Worm (Caenorhabditis elegans) whole organism, L1 larva: ENCODE data around the gene Y39B6A.34.

Experiments used
- C16A3.4 ChIP-seq: fragments of 150-350 bp; optimal IDR thresholded peaks from 2 replicates; lab custom pipeline; 2014; ENCODE audit warnings: missing biosample characterization, missing genetic modification characterization
- C34B4.2 ChIP-seq: sonication (generic microtip); optimal IDR thresholded peaks from 2 replicates; lab custom pipeline; 2017; ENCODE audit warnings: mild to moderate bottlenecking, missing genetic modification characterization, missing compliant biosample characterization
- F16B12.6 ChIP-seq: fragments of 150-350 bp; optimal IDR thresholded peaks from 2 replicates; lab custom pipeline; 2014; ENCODE audit warnings: missing biosample characterization, missing genetic modification characterization
- Y116A8C.19 ChIP-seq: sonication (generic microtip); optimal IDR thresholded peaks from 2 replicates; lab custom pipeline; 2016; ENCODE audit warnings: missing compliant biosample characterization, missing genetic modification characterization, borderline replicate concordance
- ama-1 ChIP-seq: fragments of 150-350 bp; optimal IDR thresholded peaks from 2 replicates; lab custom pipeline; 2014
- ceh-63 ChIP-seq: fragments of 200-800 bp; sonication (Bioruptor generic); optimal IDR thresholded peaks from 2 replicates; lab custom pipeline; 2018; ENCODE audit warnings: mild to moderate bottlenecking, missing genetic modification characterization, missing compliant biosample characterization
- ceh-8 ChIP-seq: fragments of 200-800 bp; sonication (Bioruptor generic); optimal IDR thresholded peaks from 2 replicates; lab custom pipeline; 2018; ENCODE audit warnings: mild to moderate bottlenecking, missing genetic modification characterization, moderate library complexity, missing compliant biosample characterization
- ceh-90 ChIP-seq: sonication (generic microtip); optimal IDR thresholded peaks from 2 replicates; lab custom pipeline; 2016; ENCODE audit warnings: missing genetic modification characterization, missing compliant biosample characterization
- ces-1 ChIP-seq: fragments of 150-350 bp; optimal IDR thresholded peaks from 2 replicates; lab custom pipeline; 2014; ENCODE audit warnings: missing biosample characterization, missing genetic modification reagents, missing genetic modification characterization
- dpl-1 ChIP-seq, 3 experiments: fragments of 150-350 bp in 2 of 3; sonication (generic microtip) in 1 of 3; optimal IDR thresholded peaks; 2 replicates each; lab custom pipeline; 2014 to 2017; ENCODE audit warnings: missing biosample characterization in 3 of 3, missing genetic modification characterization in 3 of 3, missing genetic modification reagents in 3 of 3
- dsc-1 ChIP-seq: sonication (generic microtip); optimal IDR thresholded peaks from 2 replicates; lab custom pipeline; 2016; ENCODE audit warnings: mild to moderate bottlenecking, missing genetic modification characterization, missing compliant biosample characterization
- efl-1 ChIP-seq, 4 experiments: fragments of 150-350 bp; optimal IDR thresholded peaks in 3 of 4; peaks in 1 of 4; 1 replicate in 1 of 4; 2 replicates in 3 of 4; lab custom pipeline; 2014; ENCODE audit warnings: missing biosample characterization in 2 of 4, missing genetic modification characterization in 2 of 4, missing genetic modification reagents in 2 of 4
- efl-3 ChIP-seq: fragments of 200-800 bp; sonication (Bioruptor generic); optimal IDR thresholded peaks from 2 replicates; lab custom pipeline; 2018; ENCODE audit warnings: mild to moderate bottlenecking, missing genetic modification characterization, missing compliant biosample characterization
- egl-13 ChIP-seq: sonication (generic microtip); optimal IDR thresholded peaks from 2 replicates; lab custom pipeline; 2016; ENCODE audit warnings: missing genotype, missing genetic modification reagents, missing genetic modification characterization, missing compliant biosample characterization
- egl-27 ChIP-seq, 2 experiments: fragments of 150-350 bp in 1 of 2; sonication (generic microtip); optimal IDR thresholded peaks; 3 replicates each; lab custom pipeline; 2017 to 2018; ENCODE audit warnings: missing biosample characterization in 2 of 2, missing genetic modification characterization in 2 of 2, missing genetic modification reagents in 2 of 2
- ets-5 ChIP-seq: fragments of 200-800 bp; sonication (Bioruptor generic); IDR thresholded peaks from 2 replicates; pipeline ENCODE4 v1.3.6; 2022; ENCODE audit warnings: missing genetic modification characterization, missing compliant biosample characterization
- fkh-4 ChIP-seq: sonication (generic microtip); optimal IDR thresholded peaks from 2 replicates; lab custom pipeline; 2016; ENCODE audit warnings: missing compliant biosample characterization, missing genetic modification characterization, borderline replicate concordance
- fos-1 ChIP-seq: fragments of 150-350 bp; optimal IDR thresholded peaks from 2 replicates; lab custom pipeline; 2014; ENCODE audit warnings: missing biosample characterization, missing genetic modification characterization
- irx-1 ChIP-seq: sonication (generic microtip); optimal IDR thresholded peaks from 2 replicates; lab custom pipeline; 2016; ENCODE audit warnings: missing genetic modification characterization, missing compliant biosample characterization
- isw-1 ChIP-seq: fragments of 200-800 bp; sonication (Bioruptor generic); IDR thresholded peaks from 2 replicates; pipeline ENCODE4 v1.3.6; 2022; ENCODE audit warnings: missing genetic modification characterization, missing compliant biosample characterization
- lin-39 ChIP-seq: fragments of 150-350 bp; optimal IDR thresholded peaks from 2 replicates; lab custom pipeline; 2014; ENCODE audit warnings: missing biosample characterization, missing genetic modification reagents, missing genetic modification characterization
- lir-3 ChIP-seq: sonication (generic microtip); optimal IDR thresholded peaks from 2 replicates; lab custom pipeline; 2016; ENCODE audit warnings: mild to moderate bottlenecking, missing genetic modification characterization, moderate library complexity, missing compliant biosample characterization; ENCODE audit not compliant: poor library complexity
- lsy-2 ChIP-seq, 2 experiments: fragments of 150-350 bp; optimal IDR thresholded peaks; 2 replicates each; lab custom pipeline; 2014; ENCODE audit warnings: missing biosample characterization in 2 of 2, missing genetic modification characterization in 2 of 2
- mef-2 ChIP-seq: fragments of 150-350 bp; optimal IDR thresholded peaks from 2 replicates; lab custom pipeline; 2014; ENCODE audit warnings: missing biosample characterization, missing genetic modification characterization
- nhr-11 ChIP-seq: fragments of 150-350 bp; optimal IDR thresholded peaks from 2 replicates; lab custom pipeline; 2014; ENCODE audit warnings: missing biosample characterization, missing genetic modification characterization
- nhr-12 ChIP-seq: sonication (generic microtip); optimal IDR thresholded peaks from 2 replicates; lab custom pipeline; 2017; ENCODE audit warnings: missing biosample characterization, missing genetic modification characterization
- nhr-19 ChIP-seq: fragments of 200-800 bp; sonication (Bioruptor generic); conservative IDR thresholded peaks from 2 replicates; pipeline ENCODE4 v1.3.6; 2022; ENCODE audit warnings: missing genetic modification characterization, missing compliant biosample characterization
- nhr-20 ChIP-seq: sonication (generic microtip); optimal IDR thresholded peaks from 2 replicates; lab custom pipeline; 2016; ENCODE audit warnings: mild to moderate bottlenecking, missing genetic modification characterization, missing compliant biosample characterization
- nhr-237 ChIP-seq: fragments of 150-350 bp; optimal IDR thresholded peaks from 2 replicates; lab custom pipeline; 2014; ENCODE audit warnings: missing biosample characterization, missing genetic modification characterization
- nhr-47 ChIP-seq: sonication (generic microtip); optimal IDR thresholded peaks from 2 replicates; lab custom pipeline; 2016; ENCODE audit warnings: mild to moderate bottlenecking, missing genetic modification characterization, moderate library complexity, missing compliant biosample characterization
- nhr-76 ChIP-seq: sonication (generic microtip); optimal IDR thresholded peaks from 2 replicates; lab custom pipeline; 2017; ENCODE audit warnings: missing biosample characterization, missing genetic modification characterization
- nhr-77 ChIP-seq: fragments of 150-350 bp; optimal IDR thresholded peaks from 2 replicates; lab custom pipeline; 2014; ENCODE audit warnings: missing biosample characterization, missing genetic modification characterization
- nhr-84 ChIP-seq: sonication (generic microtip); optimal IDR thresholded peaks from 2 replicates; lab custom pipeline; 2017; ENCODE audit warnings: missing biosample characterization, missing genetic modification characterization
- nhr-85 ChIP-seq: sonication (generic microtip); peaks from one replicate; lab custom pipeline; 2016; ENCODE audit warnings: missing genetic modification characterization, inconsistent platforms, missing compliant biosample characterization
- pag-3 ChIP-seq: sonication (generic microtip); optimal IDR thresholded peaks from 2 replicates; lab custom pipeline; 2017; ENCODE audit warnings: missing genetic modification characterization, mild to moderate bottlenecking, missing compliant biosample characterization, antibody characterized with exemption, borderline replicate concordance; ENCODE audit not compliant: insufficient read depth
- pax-3 ChIP-seq: fragments of 200-800 bp; sonication (Bioruptor generic); optimal IDR thresholded peaks from 2 replicates; lab custom pipeline; 2018; ENCODE audit warnings: mild to moderate bottlenecking, missing genetic modification characterization, moderate library complexity, missing compliant biosample characterization
- rnt-1 ChIP-seq: sonication (generic microtip); optimal IDR thresholded peaks from 2 replicates; lab custom pipeline; 2016; ENCODE audit warnings: mild to moderate bottlenecking, missing genetic modification characterization, moderate library complexity, missing compliant biosample characterization
- snpc-4 ChIP-seq: fragments of 150-350 bp; optimal IDR thresholded peaks from 2 replicates; lab custom pipeline; 2014; ENCODE audit warnings: missing biosample characterization, missing genetic modification characterization
- snu-23 ChIP-seq: sonication (generic microtip); optimal IDR thresholded peaks from 2 replicates; lab custom pipeline; 2016; ENCODE audit warnings: missing genetic modification characterization, missing compliant biosample characterization
- sox-4 ChIP-seq: sonication (generic microtip); optimal IDR thresholded peaks from 2 replicates; lab custom pipeline; 2016; ENCODE audit warnings: missing genetic modification characterization, missing compliant biosample characterization
- swsn-7 ChIP-seq: sonication (generic microtip); optimal IDR thresholded peaks from 2 replicates; lab custom pipeline; 2016; ENCODE audit warnings: missing genetic modification characterization, missing compliant biosample characterization
- tbx-2 ChIP-seq: sonication (generic microtip); optimal IDR thresholded peaks from 2 replicates; lab custom pipeline; 2016; ENCODE audit warnings: missing genetic modification characterization, missing compliant biosample characterization
- tlp-1 ChIP-seq: fragments of 150-350 bp; optimal IDR thresholded peaks from 2 replicates; lab custom pipeline; 2014; ENCODE audit warnings: missing biosample characterization, missing genetic modification characterization
- unc-30 ChIP-seq: sonication (generic microtip); optimal IDR thresholded peaks from 2 replicates; lab custom pipeline; 2017; ENCODE audit warnings: missing biosample characterization, missing genetic modification characterization
- unc-62 ChIP-seq: fragments of 150-350 bp; optimal IDR thresholded peaks from 2 replicates; lab custom pipeline; 2014; ENCODE audit warnings: missing biosample characterization, missing genetic modification reagents, missing genetic modification characterization
- unc-86 ChIP-seq: sonication (generic microtip); optimal IDR thresholded peaks from 2 replicates; lab custom pipeline; 2016; ENCODE audit warnings: missing genetic modification characterization, missing compliant biosample characterization
- unc-98 ChIP-seq: fragments of 200-800 bp; sonication (Bioruptor generic); IDR thresholded peaks from 2 replicates; pipeline ENCODE4 v1.3.6; 2022; ENCODE audit warnings: missing genetic modification characterization, missing compliant biosample characterization
- zag-1 ChIP-seq: fragments of 150-350 bp; optimal IDR thresholded peaks from 2 replicates; lab custom pipeline; 2014; ENCODE audit warnings: missing biosample characterization, missing genetic modification characterization
- zip-4 ChIP-seq: fragments of 200-800 bp; sonication (Bioruptor generic); optimal IDR thresholded peaks from 2 replicates; lab custom pipeline; 2018; ENCODE audit warnings: mild to moderate bottlenecking, missing genetic modification characterization, moderate library complexity, missing compliant biosample characterization

Y39B6A.34 gene

DNA sequence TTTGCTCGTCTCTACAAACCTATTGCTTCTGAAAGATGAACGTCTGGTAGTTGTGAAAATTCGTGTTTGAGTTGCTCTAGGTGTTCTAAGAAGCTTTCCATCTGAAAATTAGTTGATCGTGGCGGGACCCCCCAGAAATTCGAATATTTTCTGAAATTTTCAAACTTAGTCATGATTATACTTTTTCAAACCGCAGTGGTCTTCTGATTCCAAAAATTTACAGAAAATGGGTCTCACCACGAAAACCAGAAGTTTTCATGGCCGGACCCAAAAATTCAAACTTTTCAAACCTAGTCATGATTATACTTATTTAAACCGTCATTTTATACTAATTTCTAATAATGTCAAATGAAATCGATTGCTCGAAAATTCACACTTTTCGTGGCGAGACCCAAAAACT is 40.7 kb upstream of the Y39B6A.34 start, which contains the start of gene ztf-20:
Gene ztf-20, minus strand, starts transcription at position 101 of the 400 bp plus-strand sequence.
- TF ChIP-seq ceh-8 (GFP tag; lab: Kevin White, UChicago) (no peak), efl-1 (optimal IDR thresholded peaks at IDR 0.05; lab: Kevin White, UChicago) (no peak), efl-1 (GFP tag; optimal IDR thresholded peaks at IDR 0.05 in 1 of 2; lab: Kevin White, UChicago) (no peak), irx-1 (tag; lab: Kevin White, UChicago) (no peak), F16B12.6 (no peak), efl-3 (GFP tag; lab: Kevin White, UChicago) (no peak)

ce11 chrV:18967479-18968056 is 33.2 kb upstream of the Y39B6A.34 start, which contains the start of gene Y39B6A.43:
Gene Y39B6A.43 (minus strand): TSS chrV:18967829.
- TF ChIP-seq ces-1 (GFP tag; lab: Kevin White, UChicago) (no peak), nhr-12 (no peak), dsc-1 (tag; lab: Kevin White, UChicago) (peak; percentile 90), fos-1 (peak; percentile 91), lin-39 (tag; lab: Kevin White, UChicago) (peak; percentile 84), lir-3 (peak; percentile 85), unc-98 (GFP tag; lab: Robert Waterston, UW) (peak; percentile 78), nhr-76 (tag; lab: Kevin White, UChicago) (peak; percentile 3), snu-23 (GFP tag; lab: Kevin White, UChicago) (peak; percentile 95), isw-1 (peak; percentile 95), unc-86 (tag; lab: Kevin White, UChicago) (peak; percentile 96), snpc-4 (tag; lab: Kevin White, UChicago) (peak; percentile 85), unc-30 (tag; lab: Kevin White, UChicago) (no peak), swsn-7 (tag; lab: Kevin White, UChicago) (peak; percentile 96), ama-1 (lab: Kevin White, UChicago) (peak; percentile 17), rnt-1 (tag; lab: Kevin White, UChicago) (peak; percentile 98), nhr-84 (tag; lab: Kevin White, UChicago) (no peak), fkh-4 (tag; lab: Kevin White, UChicago) (peak; percentile 75), ceh-90 (tag; lab: Kevin White, UChicago) (peak; percentile 63), nhr-20 (tag; lab: Kevin White, UChicago) (peak; percentile 95), ets-5 (GFP tag; lab: Robert Waterston, UW) (no peak), F16B12.6 (peak; percentile 63), tbx-2 (peak; percentile 95), egl-13 (tag; lab: Kevin White, UChicago) (peak; percentile 89), irx-1 (tag; lab: Kevin White, UChicago) (peak; percentile 89), dpl-1 (GFP tag; optimal IDR thresholded peaks at IDR 0.05; lab: Kevin White, UChicago) (peak; percentile 98 to 99 (median 98)), zag-1 (tag; lab: Kevin White, UChicago) (peak; percentile 58), sox-4 (tag; lab: Kevin White, UChicago) (peak; percentile 66), nhr-85 (tag; lab: Kevin White, UChicago) (peak; percentile 97), nhr-11 (tag; lab: Kevin White, UChicago) (peak; percentile 87), egl-27 (tag; optimal IDR thresholded peaks at IDR 0.05; lab: Kevin White, UChicago) (peak; percentile 57 to 80), nhr-237 (tag; lab: Kevin White, UChicago) (peak; percentile 88), C34B4.2 (peak; percentile 77), zip-4 (GFP tag; lab: Kevin White, UChicago) (peak; percentile 87), nhr-77 (tag; lab: Kevin White, UChicago) (peak; percentile 97), pag-3 (tag; lab: Kevin White, UChicago) (no peak), pax-3 (tag; lab: Kevin White, UChicago) (peak; percentile 94), nhr-19 (GFP tag; lab: Robert Waterston, UW) (peak; percentile 99), lsy-2 (tag; optimal IDR thresholded peaks at IDR 0.05; lab: Kevin White, UChicago) (peak; percentile 97), efl-1 (optimal IDR thresholded peaks at IDR 0.05; lab: Kevin White, UChicago) (peak; percentile 99 to 100), efl-1 (GFP tag; optimal IDR thresholded peaks at IDR 0.05 in 1 of 2; lab: Kevin White, UChicago) (peak; percentile 93 to 100), nhr-47 (tag; lab: Kevin White, UChicago) (peak; percentile 98), unc-62 (no peak), mef-2 (peak; percentile 31), Y116A8C.19 (tag; lab: Kevin White, UChicago) (no peak), C16A3.4 (tag; lab: Kevin White, UChicago) (peak; percentile 98), tlp-1 (tag; lab: Kevin White, UChicago) (no peak), ceh-63 (no peak)
